Worm (Caenorhabditis elegans) whole organism, midembryonic: ENCODE results near the gene scvp-1.
A peak's percentile ranks its signal among the peaks of the same experiment; 100 is the strongest.

Experiments
- T22C8.4 ChIP-seq: fragments of 200-800 bp; sonication (Bioruptor generic); IDR thresholded peaks from 2 replicates; pipeline ENCODE4 v1.3.6; 2022; ENCODE audit warnings: missing genetic modification characterization, missing compliant biosample characterization
- cog-1 ChIP-seq: sonication (generic microtip); optimal IDR thresholded peaks from 2 replicates; lab custom pipeline; 2016; ENCODE audit warnings: missing genetic modification characterization, missing compliant biosample characterization
- flt-1 ChIP-seq: fragments of 200-800 bp; sonication (Bioruptor generic); IDR thresholded peaks from 2 replicates; pipeline ENCODE4 v1.3.6; 2022; ENCODE audit warnings: missing genetic modification characterization, missing compliant biosample characterization
- klf-2 ChIP-seq: fragments of 200-800 bp; sonication (Bioruptor generic); conservative IDR thresholded peaks from 2 replicates; pipeline ENCODE4 v1.3.6; 2022; ENCODE audit warnings: missing genetic modification reagents, missing genetic modification characterization, missing compliant biosample characterization
- med-1 ChIP-seq: sonication (generic microtip); optimal IDR thresholded peaks from 2 replicates; lab custom pipeline; 2017; ENCODE audit warnings: missing genetic modification characterization, mild to moderate bottlenecking, missing compliant biosample characterization, antibody characterized with exemption, missing genetic modification reagents; ENCODE audit not compliant: insufficient read depth
- ref-1 ChIP-seq: fragments of 200-800 bp; sonication (Bioruptor generic); conservative IDR thresholded peaks from 2 replicates; pipeline ENCODE4 v1.3.6; 2022; ENCODE audit warnings: missing genetic modification reagents, missing genetic modification characterization, missing compliant biosample characterization
- tab-1 ChIP-seq: fragments of 200-800 bp; sonication (Bioruptor generic); IDR thresholded peaks from 2 replicates; pipeline ENCODE4 v1.3.6; 2022; ENCODE audit warnings: missing genetic modification characterization, missing compliant biosample characterization
- ztf-23 ChIP-seq: fragments of 200-800 bp; sonication (Bioruptor generic); IDR thresholded peaks from 2 replicates; pipeline ENCODE4 v1.3.6; 2022; ENCODE audit warnings: missing genetic modification reagents, missing genetic modification characterization, missing compliant biosample characterization
- ztf-29 ChIP-seq: fragments of 200-800 bp; sonication (Bioruptor generic); IDR thresholded peaks from 2 replicates; pipeline ENCODE4 v1.3.6; 2022; ENCODE audit warnings: missing genetic modification reagents, missing genetic modification characterization, missing compliant biosample characterization

The scvp-1 gene

DNA sequence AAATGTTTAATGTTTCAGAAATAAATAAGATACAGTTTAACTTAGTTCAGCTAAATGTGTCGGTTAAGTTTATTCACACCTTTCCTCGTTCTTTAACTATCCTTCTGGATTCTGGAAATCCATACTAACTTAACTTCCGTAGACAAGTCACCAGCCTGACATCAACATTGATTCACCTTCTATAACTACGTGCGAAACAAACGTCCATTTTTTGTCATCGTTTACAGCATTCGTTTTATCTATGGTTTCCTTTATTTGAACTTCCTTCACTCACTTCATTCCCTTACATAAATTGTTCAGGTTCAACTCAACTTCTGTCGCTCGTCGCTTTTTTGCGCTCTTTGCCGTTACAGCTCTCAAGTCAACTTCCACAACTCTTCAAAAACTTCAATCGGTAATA is 10.1 kb upstream of the scvp-1 start, which contains the start of gene F17C11.26:
Gene F17C11.26, plus strand, starts transcription at position 301 of the 400 bp plus-strand sequence.
- TF ChIP-seq T22C8.4 (GFP tag; lab: Robert Waterston, UW), result no peak
- no peak for TF ChIP-seq klf-2 (GFP tag; lab: Robert Waterston, UW)
- no peak for TF ChIP-seq tab-1 (GFP tag; lab: Robert Waterston, UW)
- no peak for TF ChIP-seq flt-1 (GFP tag; lab: Robert Waterston, UW)
- TF ChIP-seq ref-1 (GFP tag; lab: Robert Waterston, UW), result no peak

DNA sequence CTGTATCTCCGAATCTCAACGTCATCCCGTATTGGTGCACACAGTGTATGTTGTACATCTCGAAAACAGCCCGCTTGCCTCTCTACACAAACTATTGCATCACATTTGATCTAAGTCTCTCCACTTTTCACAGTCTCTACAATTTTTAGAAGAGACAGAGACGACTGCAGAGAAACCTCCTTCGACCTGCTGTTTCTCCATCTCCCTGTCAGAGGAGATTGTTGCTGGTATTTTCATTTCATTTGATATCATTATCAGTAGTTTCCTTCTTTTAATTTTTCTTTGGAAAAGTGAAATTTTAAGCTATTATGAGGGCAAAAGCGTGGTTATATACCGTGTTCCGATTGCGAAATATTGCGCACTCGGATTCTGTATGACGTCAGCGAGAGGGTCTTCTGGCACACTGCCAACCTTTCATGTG is 9.5 kb upstream of the scvp-1 start:
- TF ChIP-seq cog-1 (tag; lab: Kevin White, UChicago), result peak; percentile 14
- no peak for TF ChIP-seq ztf-23 (GFP tag; lab: Robert Waterston, UW)
- no peak for TF ChIP-seq flt-1 (GFP tag; lab: Robert Waterston, UW)
- TF ChIP-seq ztf-29 (GFP tag; lab: Robert Waterston, UW), result no peak
- TF ChIP-seq tab-1 (GFP tag; lab: Robert Waterston, UW), result no peak
- TF ChIP-seq ref-1 (GFP tag; lab: Robert Waterston, UW), result no peak

DNA sequence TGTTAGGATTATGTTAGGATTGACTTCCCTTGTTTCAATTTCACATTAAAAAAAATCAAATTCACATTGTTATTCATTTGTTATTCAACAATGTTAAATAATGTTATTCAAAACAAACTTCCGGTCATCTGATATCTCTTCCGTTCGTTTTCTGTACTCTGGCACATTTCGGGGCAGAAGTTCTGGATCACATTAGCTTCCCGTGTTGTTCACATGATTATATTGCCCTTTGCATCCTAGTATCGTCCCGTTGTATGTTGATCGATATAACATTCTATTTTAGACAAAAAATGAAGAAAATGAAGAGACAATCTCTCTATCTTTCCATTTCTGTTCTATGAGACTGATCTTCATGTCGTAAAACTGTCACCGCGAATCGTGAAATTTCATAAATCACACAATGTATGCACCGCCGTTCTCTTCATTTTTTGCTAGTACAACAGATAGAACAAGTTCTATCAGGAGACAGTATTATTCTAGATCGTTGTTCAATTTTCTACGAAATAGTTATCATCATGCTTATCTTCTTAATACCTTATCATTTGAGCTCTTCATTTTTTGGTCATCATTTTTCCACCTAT is 9.0 kb upstream of the scvp-1 start:
- TF ChIP-seq cog-1 (tag; lab: Kevin White, UChicago) (no peak), klf-2 (GFP tag; lab: Robert Waterston, UW) (no peak), ztf-23 (GFP tag; lab: Robert Waterston, UW) (no peak), flt-1 (GFP tag; lab: Robert Waterston, UW) (no peak), ref-1 (GFP tag; lab: Robert Waterston, UW) (no peak), ztf-29 (GFP tag; lab: Robert Waterston, UW) (no peak), T22C8.4 (GFP tag; lab: Robert Waterston, UW) (no peak), tab-1 (GFP tag; lab: Robert Waterston, UW) (no peak), med-1 (no peak)

DNA sequence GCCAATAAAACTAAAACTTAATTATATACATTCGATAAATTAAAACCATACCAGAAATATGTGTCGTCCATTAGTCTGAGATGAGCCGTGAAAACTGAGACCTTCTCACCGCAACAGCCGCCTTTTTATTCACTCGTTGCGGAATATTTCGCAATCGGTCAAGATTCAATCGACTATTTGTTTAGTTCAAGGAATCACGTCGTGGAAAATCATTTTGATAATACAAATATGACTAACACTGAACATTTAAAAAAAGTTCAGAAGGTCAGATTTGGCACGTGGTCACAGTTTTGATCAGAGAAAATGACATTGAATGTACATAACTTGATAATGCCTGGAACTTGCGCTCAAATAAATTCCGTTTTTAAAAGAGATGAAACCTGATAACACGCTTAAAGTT is 7.7 kb upstream of the scvp-1 start, which contains the start of gene F17C11.11:
Gene F17C11.11, minus strand, starts transcription at position 79 of the 400 bp plus-strand sequence.
- TF ChIP-seq klf-2 (GFP tag; lab: Robert Waterston, UW) (no peak), med-1 (no peak), cog-1 (tag; lab: Kevin White, UChicago) (no peak), ref-1 (GFP tag; lab: Robert Waterston, UW) (no peak), T22C8.4 (GFP tag; lab: Robert Waterston, UW) (no peak), ztf-23 (GFP tag; lab: Robert Waterston, UW) (no peak), flt-1 (GFP tag; lab: Robert Waterston, UW) (no peak), ztf-29 (GFP tag; lab: Robert Waterston, UW) (no peak)

DNA sequence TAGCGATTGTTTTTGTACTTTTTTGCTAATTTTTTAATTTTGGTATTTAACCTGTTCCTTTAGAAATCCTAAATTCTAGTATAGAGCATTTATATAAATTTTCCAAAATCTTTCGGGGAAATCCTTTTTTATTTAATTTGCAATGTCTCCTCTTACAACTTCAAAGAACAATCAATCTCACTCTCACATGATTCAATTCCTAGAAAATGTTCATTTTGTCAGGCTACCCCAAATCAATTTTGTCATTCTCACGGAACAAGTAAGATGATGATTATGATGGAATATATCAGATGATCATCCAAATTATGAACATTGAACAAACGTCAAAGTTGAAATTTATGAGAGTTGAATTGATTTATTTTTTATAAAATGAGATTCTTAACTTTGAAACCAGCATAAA is 6.2 kb upstream of the scvp-1 start:
- no peak for TF ChIP-seq ztf-29 (GFP tag; lab: Robert Waterston, UW)
- TF ChIP-seq med-1, result no peak
- TF ChIP-seq flt-1 (GFP tag; lab: Robert Waterston, UW), result no peak
- TF ChIP-seq ztf-23 (GFP tag; lab: Robert Waterston, UW), result no peak
- no peak for TF ChIP-seq tab-1 (GFP tag; lab: Robert Waterston, UW)
- TF ChIP-seq T22C8.4 (GFP tag; lab: Robert Waterston, UW), result no peak
- TF ChIP-seq ref-1 (GFP tag; lab: Robert Waterston, UW), result no peak
- TF ChIP-seq cog-1 (tag; lab: Kevin White, UChicago), result no peak
- TF ChIP-seq klf-2 (GFP tag; lab: Robert Waterston, UW), result no peak

DNA sequence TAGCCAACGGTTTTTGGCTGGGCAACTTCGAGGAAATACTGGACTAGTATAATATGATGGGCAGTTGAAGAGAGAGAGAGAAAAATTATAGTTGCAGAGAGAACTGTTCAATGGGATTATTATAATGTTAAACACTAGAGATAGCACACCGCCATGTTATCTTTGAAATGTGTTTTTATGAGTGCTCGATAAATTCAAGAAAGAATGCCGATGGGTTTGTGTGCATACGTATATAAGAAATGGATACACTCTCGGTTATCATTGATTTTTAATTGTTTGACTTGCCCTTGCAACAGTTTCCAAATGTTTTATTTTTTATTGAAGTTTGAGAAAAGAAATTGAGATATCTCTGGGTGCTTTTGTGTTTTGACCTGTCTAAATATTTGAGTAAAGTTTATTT is 5.6 kb upstream of the scvp-1 start, which contains the start of gene F17C11.12:
Gene F17C11.12, minus strand, starts transcription at position 240 of the 400 bp plus-strand sequence.
- no peak for TF ChIP-seq med-1
- TF ChIP-seq ztf-23 (GFP tag; lab: Robert Waterston, UW), result no peak
- no peak for TF ChIP-seq klf-2 (GFP tag; lab: Robert Waterston, UW)
- TF ChIP-seq T22C8.4 (GFP tag; lab: Robert Waterston, UW), result no peak
- TF ChIP-seq ztf-29 (GFP tag; lab: Robert Waterston, UW), result no peak
- TF ChIP-seq ref-1 (GFP tag; lab: Robert Waterston, UW), result no peak
- no peak for TF ChIP-seq flt-1 (GFP tag; lab: Robert Waterston, UW)
- TF ChIP-seq cog-1 (tag; lab: Kevin White, UChicago), result no peak
- no peak for TF ChIP-seq tab-1 (GFP tag; lab: Robert Waterston, UW)

DNA sequence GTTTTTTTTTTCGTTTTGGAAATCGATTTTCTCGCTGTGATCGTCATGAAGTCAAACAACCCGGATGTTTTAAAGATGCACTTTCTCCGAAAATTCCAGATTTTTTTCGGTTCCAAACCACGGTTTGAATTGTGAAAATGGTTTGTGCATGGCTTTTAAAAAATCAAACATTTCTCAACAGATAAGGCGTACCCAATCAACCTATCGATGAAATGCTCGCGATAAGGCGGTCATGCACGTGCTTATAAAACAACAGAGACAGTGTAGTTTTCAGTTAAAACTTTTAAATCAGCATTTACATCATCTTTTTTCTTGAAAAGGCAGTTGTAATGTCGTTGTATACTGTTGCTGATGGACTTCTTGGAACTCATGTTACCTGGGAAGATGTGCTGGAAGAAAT is 1.3 kb upstream of the scvp-1 start, which contains the start of gene F58B4.5:
Gene F58B4.5, plus strand, starts transcription at position 283 of the 400 bp plus-strand sequence.
- TF ChIP-seq tab-1 (GFP tag; lab: Robert Waterston, UW), result no peak

DNA sequence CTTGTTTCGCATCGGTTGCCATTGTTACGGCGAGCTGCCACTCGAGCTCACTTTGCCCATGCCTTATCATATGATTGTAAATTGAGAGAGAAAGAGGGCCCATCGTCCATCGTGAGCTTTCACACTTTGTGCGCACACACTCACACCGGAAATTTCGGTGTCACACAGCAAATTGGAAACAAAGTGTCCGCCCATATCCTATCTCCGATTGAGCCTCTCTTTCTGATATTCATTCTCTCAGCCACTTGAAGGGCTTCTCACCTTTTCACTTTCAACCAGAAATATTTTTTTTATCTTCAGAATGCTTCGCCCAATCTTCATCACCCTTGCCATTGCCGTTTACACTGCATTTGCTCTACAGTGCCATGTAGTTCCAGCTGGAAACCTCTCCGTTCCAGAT is 1.6 kb downstream of the scvp-1 start, which contains the start of gene F58B4.3:
Gene F58B4.3, plus strand, starts transcription at position 301 of the 400 bp plus-strand sequence.
- TF ChIP-seq cog-1 (tag; lab: Kevin White, UChicago), result no peak
- no peak for TF ChIP-seq flt-1 (GFP tag; lab: Robert Waterston, UW)
- TF ChIP-seq med-1, result no peak
- TF ChIP-seq ztf-23 (GFP tag; lab: Robert Waterston, UW), result no peak
- TF ChIP-seq tab-1 (GFP tag; lab: Robert Waterston, UW), result no peak
- no peak for TF ChIP-seq klf-2 (GFP tag; lab: Robert Waterston, UW)
- TF ChIP-seq ref-1 (GFP tag; lab: Robert Waterston, UW), result no peak
- no peak for TF ChIP-seq T22C8.4 (GFP tag; lab: Robert Waterston, UW)
- no peak for TF ChIP-seq ztf-29 (GFP tag; lab: Robert Waterston, UW)

DNA sequence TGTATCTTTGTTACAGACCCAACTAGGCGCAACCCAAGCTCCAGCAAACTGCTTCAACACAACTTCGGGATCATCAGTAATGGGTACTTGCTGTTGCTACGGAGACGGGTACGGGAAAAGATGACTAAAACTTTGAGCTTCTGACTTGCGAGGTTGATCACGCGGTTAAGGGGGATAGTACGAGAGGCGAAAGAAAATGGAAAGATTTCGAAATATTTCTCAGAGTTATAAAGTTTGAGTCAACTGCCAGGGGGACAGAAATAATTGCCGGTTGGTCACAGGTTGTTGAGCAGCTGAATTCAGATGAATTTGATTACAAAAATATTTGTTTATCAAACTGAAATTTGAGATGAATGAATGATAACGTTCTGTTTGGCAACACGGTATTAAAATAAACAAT is 5.4 kb downstream of the scvp-1 start:
- TF ChIP-seq cog-1 (tag; lab: Kevin White, UChicago) (no peak), ztf-23 (GFP tag; lab: Robert Waterston, UW) (no peak), T22C8.4 (GFP tag; lab: Robert Waterston, UW) (no peak), flt-1 (GFP tag; lab: Robert Waterston, UW) (no peak), ztf-29 (GFP tag; lab: Robert Waterston, UW) (no peak), ref-1 (GFP tag; lab: Robert Waterston, UW) (no peak), klf-2 (GFP tag; lab: Robert Waterston, UW) (no peak), med-1 (no peak), tab-1 (GFP tag; lab: Robert Waterston, UW) (no peak)
